Fruit fly (Drosophila melanogaster) whole organism, embryonic: Measurements from ENCODE around the gene CG6785.

ENCODE experiments used
- Bgb ChIP-seq: fragments of 200-800 bp; sonication (Bioruptor generic); IDR thresholded peaks from 2 replicates; pipeline ENCODE4 v1.3.6; 2022; ENCODE audit warnings: missing biosample characterization, missing genetic modification characterization; ENCODE audit not compliant: partially characterized antibody
- Blimp-1 ChIP-seq: fragments of 200-800 bp; sonication (Bioruptor generic); optimal IDR thresholded peaks from 3 replicates; lab custom pipeline; 2018; ENCODE audit warnings: missing biosample characterization, missing genetic modification characterization, mild to moderate bottlenecking, moderate library complexity, missing genetic modification reagents
- CG12744 ChIP-seq: fragments of 200-800 bp; sonication (Bioruptor generic); optimal IDR thresholded peaks from 2 replicates; lab custom pipeline; 2016; ENCODE audit warnings: missing biosample characterization, missing genetic modification characterization
- CG13775 ChIP-seq: fragments of 200-800 bp; sonication (Bioruptor generic); optimal IDR thresholded peaks from 3 replicates; lab custom pipeline; 2017; ENCODE audit warnings: missing biosample characterization, mild to moderate bottlenecking, missing genetic modification characterization
- CG14860 ChIP-seq: fragments of 200-800 bp; sonication (Bioruptor generic); IDR thresholded peaks from 3 replicates; pipeline ENCODE4 v1.3.6; 2022; ENCODE audit warnings: missing biosample characterization, missing genetic modification characterization; ENCODE audit not compliant: partially characterized antibody
- CG1529 ChIP-seq: fragments of 200-800 bp; sonication (Bioruptor generic); optimal IDR thresholded peaks from 3 replicates; lab custom pipeline; 2018; ENCODE audit warnings: missing biosample characterization, missing genetic modification characterization
- CG15601 ChIP-seq: fragments of 200-800 bp; sonication (Bioruptor generic); optimal IDR thresholded peaks from 3 replicates; lab custom pipeline; 2019; ENCODE audit warnings: missing biosample characterization, mild to moderate bottlenecking, missing genetic modification characterization, moderate library complexity
- CG16779 ChIP-seq: fragments of 200-800 bp; sonication (Bioruptor generic); IDR thresholded peaks from 2 replicates; pipeline ENCODE4 v1.3.6; 2022; ENCODE audit warnings: missing biosample characterization, missing genetic modification characterization
- CG17829 ChIP-seq: fragments of 200-800 bp; optimal IDR thresholded peaks from 2 replicates; lab custom pipeline; 2019; ENCODE audit warnings: missing biosample characterization, mild to moderate bottlenecking, missing genetic modification characterization, moderate library complexity
- CG1792 ChIP-seq: fragments of 200-800 bp; sonication (Bioruptor generic); optimal IDR thresholded peaks from 2 replicates; lab custom pipeline; 2016; ENCODE audit warnings: missing biosample characterization, missing genetic modification characterization
- CG18764 ChIP-seq: fragments of 200-800 bp; sonication (Bioruptor generic); optimal IDR thresholded peaks from 3 replicates; lab custom pipeline; 2016; ENCODE audit warnings: missing biosample characterization, missing genetic modification characterization
- CG2889 ChIP-seq: fragments of 200-800 bp; sonication (Bioruptor generic); IDR thresholded peaks from 3 replicates; pipeline ENCODE4 v1.3.6; 2022; ENCODE audit warnings: missing biosample characterization, missing genetic modification characterization
- CG30431 ChIP-seq: fragments of 200-800 bp; sonication (Bioruptor generic); optimal IDR thresholded peaks from 2 replicates; lab custom pipeline; 2017; ENCODE audit warnings: missing biosample characterization, missing genetic modification characterization
- CG4328 ChIP-seq: fragments of 200-800 bp; sonication (Bioruptor generic); optimal IDR thresholded peaks from 3 replicates; lab custom pipeline; 2017; ENCODE audit warnings: missing biosample characterization, missing genetic modification reagents, missing genetic modification characterization
- CG4854 ChIP-seq: fragments of 200-800 bp; sonication (Bioruptor generic); optimal IDR thresholded peaks from 2 replicates; lab custom pipeline; 2016; ENCODE audit warnings: missing biosample characterization, missing genetic modification characterization, inconsistent platforms
- CG6254 ChIP-seq: fragments of 200-800 bp; sonication (Bioruptor generic); optimal IDR thresholded peaks from 3 replicates; lab custom pipeline; 2017; ENCODE audit warnings: mild to moderate bottlenecking, missing biosample characterization, missing genetic modification reagents, missing genetic modification characterization
- CG8089 ChIP-seq: fragments of 200-800 bp; sonication (Bioruptor generic); optimal IDR thresholded peaks from 3 replicates; lab custom pipeline; 2016; ENCODE audit warnings: missing biosample characterization, missing genetic modification characterization
- CG9727 ChIP-seq: fragments of 200-800 bp; sonication (Bioruptor generic); optimal IDR thresholded peaks from 3 replicates; lab custom pipeline; 2017; ENCODE audit warnings: missing biosample characterization, mild to moderate bottlenecking, missing genetic modification characterization
- CoRest ChIP-seq: fragments of 200-800 bp; sonication (Bioruptor generic); optimal IDR thresholded peaks from 3 replicates; lab custom pipeline; 2018; ENCODE audit warnings: missing biosample characterization, mild to moderate bottlenecking, missing genetic modification characterization, moderate library complexity
- Dad ChIP-seq: fragments of 200-800 bp; sonication (Bioruptor generic); optimal IDR thresholded peaks from 3 replicates; lab custom pipeline; 2016; ENCODE audit warnings: missing biosample characterization, missing genetic modification characterization
- Ets65A ChIP-seq: fragments of 200-800 bp; sonication (Bioruptor generic); peaks from one replicate; lab custom pipeline; 2016; ENCODE audit warnings: missing biosample characterization, missing genetic modification characterization
- Hey ChIP-seq: fragments of 200-800 bp; sonication (Bioruptor generic); optimal IDR thresholded peaks from 3 replicates; lab custom pipeline; 2018; ENCODE audit warnings: missing biosample characterization, mild to moderate bottlenecking, missing genetic modification characterization
- HmgD ChIP-seq: fragments of 200-800 bp; sonication (Bioruptor generic); optimal IDR thresholded peaks from 3 replicates; lab custom pipeline; 2016; ENCODE audit warnings: missing biosample characterization, missing genetic modification characterization
- Hmx ChIP-seq: fragments of 200-800 bp; sonication (Bioruptor generic); optimal IDR thresholded peaks from 2 replicates; lab custom pipeline; 2016; ENCODE audit warnings: missing biosample characterization, missing genetic modification characterization
- Meics ChIP-seq: fragments of 200-800 bp; sonication (Bioruptor generic); optimal IDR thresholded peaks from 2 replicates; lab custom pipeline; 2017; ENCODE audit warnings: missing biosample characterization, mild to moderate bottlenecking, missing genetic modification characterization
- NC2α ChIP-seq: fragments of 200-800 bp; sonication (Bioruptor generic); optimal IDR thresholded peaks from 2 replicates; lab custom pipeline; 2016; ENCODE audit warnings: missing biosample characterization, missing genetic modification characterization
- NFAT ChIP-seq: fragments of 200-800 bp; sonication (Bioruptor generic); IDR thresholded peaks from 2 replicates; pipeline ENCODE4 v1.3.6; 2022; ENCODE audit warnings: missing biosample characterization, missing genetic modification characterization
- Neu2 ChIP-seq: fragments of 200-800 bp; sonication (Bioruptor generic); optimal IDR thresholded peaks from 3 replicates; lab custom pipeline; 2016; ENCODE audit warnings: missing biosample characterization, missing genetic modification characterization, borderline replicate concordance
- Taf1 ChIP-seq: fragments of 200-800 bp; sonication (Bioruptor generic); IDR thresholded peaks from 2 replicates; pipeline ENCODE4 v1.3.6; 2022; ENCODE audit warnings: missing biosample characterization, missing genetic modification characterization
- Trl ChIP-seq, 3 experiments: fragments of >200 bp in 2 of 3; fragments of 200-800 bp in 1 of 3; sonication (Bioruptor generic) in 1 of 3; optimal IDR thresholded peaks; 2 replicates in 1 of 3; 3 replicates in 2 of 3; lab custom pipeline; 2016 to 2017; ENCODE audit warnings: missing biosample characterization in 1 of 3, missing genetic modification characterization in 1 of 3
- Usf ChIP-seq: fragments of 200-800 bp; sonication (Bioruptor generic); optimal IDR thresholded peaks from 2 replicates; lab custom pipeline; 2017; ENCODE audit warnings: missing genotype, missing biosample characterization, missing genetic modification characterization
- az2 ChIP-seq: fragments of 200-800 bp; sonication (Bioruptor generic); optimal IDR thresholded peaks from 3 replicates; lab custom pipeline; 2016; ENCODE audit warnings: missing biosample characterization, missing genetic modification characterization
- dmrt11E ChIP-seq: fragments of 200-800 bp; sonication (Bioruptor generic); optimal IDR thresholded peaks from 3 replicates; lab custom pipeline; 2018; ENCODE audit warnings: missing biosample characterization, mild to moderate bottlenecking, missing genetic modification characterization, moderate library complexity
- fru ChIP-seq: fragments of >200 bp; optimal IDR thresholded peaks from 2 replicates; lab custom pipeline; 2017
- hb ChIP-seq: fragments of 200-800 bp; sonication (Bioruptor generic); IDR thresholded peaks from 3 replicates; pipeline ENCODE4 v1.3.6; 2022; ENCODE audit warnings: missing biosample characterization, missing genetic modification characterization; ENCODE audit not compliant: partially characterized antibody
- hth ChIP-seq: fragments of >200 bp; optimal IDR thresholded peaks from 2 replicates; lab custom pipeline; 2017; ENCODE audit warnings: inconsistent platforms
- odd ChIP-seq: fragments of 200-800 bp; sonication (Bioruptor generic); optimal IDR thresholded peaks from 2 replicates; lab custom pipeline; 2017; ENCODE audit warnings: missing biosample characterization, mild to moderate bottlenecking, missing genetic modification characterization
- onecut ChIP-seq: fragments of 200-800 bp; sonication (Bioruptor generic); IDR thresholded peaks from 2 replicates; pipeline ENCODE4 v1.3.6; 2022; ENCODE audit warnings: missing biosample characterization, missing genetic modification characterization
- phol ChIP-seq: fragments of 200-800 bp; sonication (Bioruptor generic); optimal IDR thresholded peaks from 3 replicates; lab custom pipeline; 2018; ENCODE audit warnings: missing biosample characterization, mild to moderate bottlenecking, missing genetic modification characterization, moderate library complexity
- ro ChIP-seq: fragments of 200-800 bp; sonication (Bioruptor generic); IDR thresholded peaks from 2 replicates; pipeline ENCODE4 v1.3.6; 2022; ENCODE audit warnings: missing biosample characterization, missing genetic modification characterization
- row ChIP-seq: fragments of 200-800 bp; sonication (Bioruptor generic); IDR thresholded peaks from 3 replicates; pipeline ENCODE4 v1.3.6; 2022; ENCODE audit warnings: missing biosample characterization, missing genetic modification characterization
- run ChIP-seq: fragments of 200-800 bp; sonication (Bioruptor generic); optimal IDR thresholded peaks from 3 replicates; lab custom pipeline; 2018; ENCODE audit warnings: missing biosample characterization, mild to moderate bottlenecking, missing genetic modification characterization
- schlank ChIP-seq: fragments of 200-800 bp; sonication (Bioruptor generic); optimal IDR thresholded peaks from 2 replicates; lab custom pipeline; 2018; ENCODE audit warnings: missing biosample characterization, mild to moderate bottlenecking, missing genetic modification characterization
- sd ChIP-seq: fragments of 200-800 bp; sonication (Bioruptor generic); optimal IDR thresholded peaks from 3 replicates; lab custom pipeline; 2018; ENCODE audit warnings: missing biosample characterization, mild to moderate bottlenecking, missing genetic modification characterization, moderate library complexity
- slbo ChIP-seq: fragments of 200-800 bp; sonication (Bioruptor generic); IDR thresholded peaks from 2 replicates; pipeline ENCODE4 v1.3.6; 2022; ENCODE audit warnings: missing biosample characterization, missing genetic modification characterization
- sr ChIP-seq: fragments of 200-800 bp; sonication (Bioruptor generic); IDR thresholded peaks from 3 replicates; pipeline ENCODE4 v1.3.6; 2022; ENCODE audit warnings: missing biosample characterization, missing genetic modification characterization
- stc ChIP-seq: fragments of 200-800 bp; sonication (Bioruptor generic); IDR thresholded peaks from 2 replicates; pipeline ENCODE4 v1.3.6; 2022; ENCODE audit warnings: missing biosample characterization, missing genetic modification characterization
- tin ChIP-seq: fragments of 200-800 bp; sonication (Bioruptor generic); optimal IDR thresholded peaks from 3 replicates; lab custom pipeline; 2016; ENCODE audit warnings: missing biosample characterization, missing genetic modification characterization
- toy ChIP-seq: fragments of 200-800 bp; sonication (Bioruptor generic); IDR thresholded peaks from 2 replicates; pipeline ENCODE4 v1.3.6; 2022; ENCODE audit warnings: missing biosample characterization, missing genetic modification characterization
- trh ChIP-seq: fragments of 200-800 bp; sonication (Bioruptor generic); optimal IDR thresholded peaks from 2 replicates; lab custom pipeline; 2016; ENCODE audit warnings: missing biosample characterization, missing genetic modification characterization
- yki ChIP-seq: fragments of >200 bp; optimal IDR thresholded peaks from 3 replicates; lab custom pipeline; 2018

Gene CG6785

dm6 chr2L:12002922-12003791, 41.8 kb downstream of the CG6785 start (continued):
- TF ChIP-seq CG14860 (GFP tag; lab: Robert Waterston, UW) = no peak
- no peak for TF ChIP-seq Dad
- TF ChIP-seq ro (GFP tag; lab: Robert Waterston, UW) = no peak
- TF ChIP-seq CG1792 (GFP tag; lab: Kevin White, UChicago) = no peak
- TF ChIP-seq Meics (GFP tag; lab: Kevin White, UChicago) = peak; percentile 31
- TF ChIP-seq CG1529 (GFP tag; lab: Kevin White, UChicago) = no peak
- no peak for TF ChIP-seq Trl (optimal IDR thresholded peaks at IDR 0.05; lab: Kevin White, UChicago)
- peak; percentile 42 for TF ChIP-seq Trl (GFP tag; optimal IDR thresholded peaks at IDR 0.05; lab: Kevin White, UChicago)
- no peak for TF ChIP-seq stc (GFP tag; lab: Robert Waterston, UW)
- TF ChIP-seq CG4854 (GFP tag; lab: Kevin White, UChicago) = no peak
- peak; percentile 19 for TF ChIP-seq phol
- TF ChIP-seq odd (GFP tag; lab: Kevin White, UChicago) = peak; percentile 52
- no peak for TF ChIP-seq CG12744
- no peak for TF ChIP-seq CG9727 (GFP tag; lab: Kevin White, UChicago)
- TF ChIP-seq toy (GFP tag; lab: Robert Waterston, UW) = no peak
- no peak for TF ChIP-seq CG2889 (GFP tag; lab: Robert Waterston, UW)
- TF ChIP-seq trh (GFP tag; lab: Kevin White, UChicago) = no peak
- peak; percentile 11 for TF ChIP-seq HmgD (GFP tag; lab: Kevin White, UChicago)
- no peak for TF ChIP-seq fru (lab: Kevin White, UChicago)
- TF ChIP-seq Usf = no peak
- no peak for TF ChIP-seq Hmx (GFP tag; lab: Kevin White, UChicago)
- no peak for TF ChIP-seq sd
- TF ChIP-seq Hey (tag; lab: Kevin White, UChicago) = peak; percentile 99
- no peak for TF ChIP-seq yki (lab: Kevin White, UChicago)
- peak; percentile 27 for TF ChIP-seq dmrt11E (tag; lab: Kevin White, UChicago)
- peak; percentile 28 for TF ChIP-seq run (tag; lab: Kevin White, UChicago)
- no peak for TF ChIP-seq row (GFP tag; lab: Robert Waterston, UW)
- peak; percentile 4 for TF ChIP-seq Ets65A (GFP tag; lab: Kevin White, UChicago)
- peak; percentile 15; the same call in 1 of the 2 replicates for TF ChIP-seq onecut (GFP tag; lab: Robert Waterston, UW)
- TF ChIP-seq NFAT = no peak
- peak; percentile 53 for TF ChIP-seq az2 (GFP tag; lab: Kevin White, UChicago)
- TF ChIP-seq sr = no peak
- TF ChIP-seq hth (lab: Kevin White, UChicago) = no peak
- TF ChIP-seq CG6254 (GFP tag; lab: Kevin White, UChicago) = peak; percentile 30
- TF ChIP-seq CG30431 (GFP tag; lab: Kevin White, UChicago) = no peak
- peak; percentile 8 for TF ChIP-seq schlank (tag; lab: Kevin White, UChicago)
- TF ChIP-seq NC2α (GFP tag; lab: Kevin White, UChicago) = no peak
- TF ChIP-seq Neu2 (GFP tag; lab: Kevin White, UChicago) = no peak
- no peak for TF ChIP-seq Bgb
- TF ChIP-seq Taf1 (GFP tag; lab: Robert Waterston, UW) = no peak
- no peak for TF ChIP-seq slbo (GFP tag; lab: Robert Waterston, UW)
- no peak for TF ChIP-seq CG15601 (tag; lab: Kevin White, UChicago)
- peak; percentile 19 for TF ChIP-seq CG17829
- TF ChIP-seq tin (GFP tag; lab: Kevin White, UChicago) = peak; percentile 32
- TF ChIP-seq CG16779 (GFP tag; lab: Robert Waterston, UW) = no peak
- peak; percentile 22 for TF ChIP-seq CG4328 (GFP tag; lab: Kevin White, UChicago)
- no peak for TF ChIP-seq Blimp-1 (GFP tag; lab: Kevin White, UChicago)
- no peak for TF ChIP-seq hb (GFP tag; lab: Robert Waterston, UW)
- peak; percentile 41 for TF ChIP-seq CG18764
- peak; percentile 8 for TF ChIP-seq CG8089 (GFP tag; lab: Kevin White, UChicago)
- TF ChIP-seq CG13775 (GFP tag; lab: Kevin White, UChicago) = peak; percentile 21
- peak; percentile 37 for TF ChIP-seq CoRest (tag; lab: Kevin White, UChicago)
